Fruit fly (Drosophila melanogaster): ENCODE results near the gene vib.

vib gene

DNA sequence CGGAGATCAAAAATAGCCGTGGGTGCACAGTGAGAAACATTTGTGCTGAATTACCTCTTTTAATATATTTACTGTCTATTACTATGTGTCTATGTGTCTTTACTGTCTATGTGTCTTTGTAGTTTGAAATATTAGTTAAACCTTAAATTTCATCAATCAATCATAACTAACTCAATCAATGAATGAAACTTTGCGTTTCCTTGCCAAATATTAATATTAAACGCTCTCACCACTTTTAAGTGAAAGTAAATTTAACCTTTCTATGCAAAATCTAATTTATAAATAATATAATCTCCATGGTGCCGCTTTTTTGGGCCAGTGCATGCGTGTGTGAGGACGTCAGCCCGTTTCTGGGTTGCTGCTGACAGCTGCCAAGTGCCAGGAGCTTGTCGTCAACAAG lies 45.2 kb downstream of the vib start (continued):
- peak; percentile 78 for TF ChIP-seq CG6808 (GFP tag; optimal IDR thresholded peaks at IDR 0.05)
- TF ChIP-seq net (GFP tag; optimal IDR thresholded peaks at IDR 0.05) = peak; percentile 76
- TF ChIP-seq cyc (GFP tag; optimal IDR thresholded peaks at IDR 0.05) = peak; percentile 65
- peak; percentile 49 for TF ChIP-seq Sox15 (GFP tag; optimal IDR thresholded peaks at IDR 0.05)
- TF ChIP-seq CG3032 (tag; optimal IDR thresholded peaks at IDR 0.05) = peak; percentile 74
- peak; percentile 77 for TF ChIP-seq CG8632 (GFP tag; optimal IDR thresholded peaks at IDR 0.05)
- TF ChIP-seq dac (GFP tag; optimal IDR thresholded peaks at IDR 0.05) = peak; percentile 43
- TF ChIP-seq Hr4 (GFP tag; optimal IDR thresholded peaks at IDR 0.05) = peak; percentile 89
- TF ChIP-seq Ets21C (GFP tag; optimal IDR thresholded peaks at IDR 0.05) = peak; percentile 31
- peak; percentile 57 for TF ChIP-seq CG6163 (GFP tag; IDR thresholded peaks at IDR 0.05)
- TF ChIP-seq CG10631 (GFP tag; optimal IDR thresholded peaks at IDR 0.05) = peak; percentile 67
- peak; percentile 29 for TF ChIP-seq vri (GFP tag; optimal IDR thresholded peaks at IDR 0.05)
- peak; percentile 40 to 74 for TF ChIP-seq ss (GFP tag; optimal IDR thresholded peaks at IDR 0.05)
- peak; percentile 69 for TF ChIP-seq Sox14 (GFP tag; optimal IDR thresholded peaks at IDR 0.05)
- peak; percentile 80 for TF ChIP-seq CG3919 (GFP tag; optimal IDR thresholded peaks at IDR 0.05)
- peak in 1 of 2 experiments; percentile 80 for TF ChIP-seq salr (GFP tag; optimal IDR thresholded peaks at IDR 0.05)
- TF ChIP-seq CG31627 (GFP tag; optimal IDR thresholded peaks at IDR 0.05) = peak; percentile 61
- TF ChIP-seq CG32006 (GFP tag; optimal IDR thresholded peaks at IDR 0.05) = peak; percentile 94
- TF ChIP-seq CG6276 (GFP tag; optimal IDR thresholded peaks at IDR 0.05) = peak; percentile 90
- peak; percentile 82 for TF ChIP-seq Lpt (GFP tag; optimal IDR thresholded peaks at IDR 0.05)
- TF ChIP-seq acj6 (GFP tag; optimal IDR thresholded peaks at IDR 0.05) = peak; percentile 70
- peak; percentile 61 for TF ChIP-seq CG7368 (GFP tag; optimal IDR thresholded peaks at IDR 0.05)
- peak; percentile 66 for TF ChIP-seq fd59A (GFP tag; optimal IDR thresholded peaks at IDR 0.05)
- TF ChIP-seq CG11902 (GFP tag; optimal IDR thresholded peaks at IDR 0.05) = peak; percentile 50
- peak; percentile 60 for TF ChIP-seq CG16779 (tag; optimal IDR thresholded peaks at IDR 0.05)
- TF ChIP-seq achi (GFP tag; optimal IDR thresholded peaks at IDR 0.05) = peak; percentile 78
- TF ChIP-seq CG15336 (GFP tag; IDR thresholded peaks at IDR 0.05) = peak; percentile 82
- TF ChIP-seq Smox (GFP tag; optimal IDR thresholded peaks at IDR 0.05) = peak; percentile 67
- TF ChIP-seq Eip75B (GFP tag; optimal IDR thresholded peaks at IDR 0.05) = peak; percentile 51
- TF ChIP-seq CG1621 (tag; optimal IDR thresholded peaks at IDR 0.05) = peak; percentile 24
- peak; percentile 61 for TF ChIP-seq Ets96B (tag; optimal IDR thresholded peaks at IDR 0.05)
- TF ChIP-seq topi (GFP tag; optimal IDR thresholded peaks at IDR 0.05) = peak; percentile 70
- peak; percentile 73 for TF ChIP-seq esn (GFP tag; optimal IDR thresholded peaks at IDR 0.05)
- peak; percentile 60 for TF ChIP-seq Gug (GFP tag; IDR thresholded peaks at IDR 0.05)
- TF ChIP-seq Met (GFP tag; optimal IDR thresholded peaks at IDR 0.05) = peak; percentile 74
- no peak for TF ChIP-seq Hr38 (GFP tag; optimal IDR thresholded peaks at IDR 0.05)
- TF ChIP-seq fkh (GFP tag; optimal IDR thresholded peaks at IDR 0.05) = no peak

DNA sequence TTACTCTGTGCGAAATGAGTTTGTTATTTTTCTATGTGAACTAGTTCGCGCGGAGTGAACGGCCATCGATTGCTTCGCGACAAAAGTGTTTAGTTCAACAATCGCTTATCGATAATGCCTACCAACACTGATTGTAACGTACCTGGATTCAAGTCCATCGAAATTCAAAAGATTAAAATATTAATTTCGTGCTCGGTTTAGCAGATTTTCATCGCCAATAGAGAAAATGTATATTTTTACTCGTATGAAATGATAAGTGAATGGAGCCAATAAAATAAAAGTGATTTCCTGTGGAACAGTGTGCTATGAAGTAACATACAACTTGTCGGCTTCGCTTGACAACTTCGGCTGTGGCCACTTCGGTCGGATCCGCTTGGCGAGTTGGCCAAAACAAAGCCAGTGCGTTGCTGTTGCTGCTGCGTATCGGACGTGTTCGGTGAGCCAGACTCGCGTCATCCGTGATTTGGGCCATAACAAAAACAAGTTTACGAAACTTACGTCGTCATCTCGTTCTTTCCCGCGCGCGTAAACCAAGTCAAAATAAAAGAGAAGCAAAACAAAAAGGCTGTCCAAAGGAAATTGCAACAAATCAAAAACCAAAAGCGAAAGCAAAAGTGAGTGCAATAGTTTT lies 46.1 kb downstream of the vib start, which contains the start of the genes CG5555 and myd:
TSS of gene CG5555 (minus strand) at position 276 of the 631 bp plus-strand sequence.
TSS of gene myd (plus strand) at position 397 of the 631 bp plus-strand sequence.
- TF ChIP-seq CG15336 (GFP tag; IDR thresholded peaks at IDR 0.05) = peak; percentile 74
- TF ChIP-seq CG11902 (GFP tag; optimal IDR thresholded peaks at IDR 0.05) = no peak
- TF ChIP-seq salr (GFP tag; optimal IDR thresholded peaks at IDR 0.05) = no peak
- peak; percentile 74 for TF ChIP-seq esn (GFP tag; optimal IDR thresholded peaks at IDR 0.05)
- peak; percentile 51 for TF ChIP-seq CG6792 (GFP tag; optimal IDR thresholded peaks at IDR 0.05)
- TF ChIP-seq dsx (GFP tag; optimal IDR thresholded peaks at IDR 0.05; ENCODE audit: poor library complexity, severe bottlenecking) = peak; percentile 23
- peak; percentile 70 for TF ChIP-seq OdsH (GFP tag; optimal IDR thresholded peaks at IDR 0.05)
- TF ChIP-seq dac (GFP tag; optimal IDR thresholded peaks at IDR 0.05) = no peak
- TF ChIP-seq Met (GFP tag; optimal IDR thresholded peaks at IDR 0.05) = peak; percentile 62
- TF ChIP-seq fd85E (GFP tag; optimal IDR thresholded peaks at IDR 0.05) = no peak
- TF ChIP-seq CG10669 (GFP tag; optimal IDR thresholded peaks at IDR 0.05) = no peak
- no peak for TF ChIP-seq CG10631 (GFP tag; optimal IDR thresholded peaks at IDR 0.05)
- TF ChIP-seq lz (GFP tag; optimal IDR thresholded peaks at IDR 0.05) = peak; percentile 66
- peak; percentile 68 for TF ChIP-seq Sox102F (GFP tag; optimal IDR thresholded peaks at IDR 0.05)
- TF ChIP-seq acj6 (GFP tag; optimal IDR thresholded peaks at IDR 0.05) = peak; percentile 53
- no peak for TF ChIP-seq CG11762 (GFP tag; optimal IDR thresholded peaks at IDR 0.05; ENCODE audit: insufficient read depth)
- TF ChIP-seq Eip93F (GFP tag; optimal IDR thresholded peaks at IDR 0.05) = peak; percentile 16
- no peak for TF ChIP-seq CG8319 (GFP tag; optimal IDR thresholded peaks at IDR 0.05)
- TF ChIP-seq topi (GFP tag; optimal IDR thresholded peaks at IDR 0.05) = peak; percentile 57
- TF ChIP-seq CG11294 (GFP tag; IDR thresholded peaks at IDR 0.05) = no peak; the same call in 1 of the 2 replicates
- peak; percentile 48 for TF ChIP-seq CG3032 (tag; optimal IDR thresholded peaks at IDR 0.05)
- TF ChIP-seq fkh (GFP tag; optimal IDR thresholded peaks at IDR 0.05) = peak; percentile 9
- TF ChIP-seq CG16779 (tag; optimal IDR thresholded peaks at IDR 0.05) = no peak
- peak; percentile 97 for TF ChIP-seq vri (GFP tag; optimal IDR thresholded peaks at IDR 0.05)
- TF ChIP-seq Hr39 (GFP tag; optimal IDR thresholded peaks at IDR 0.05) = peak; percentile 62
- peak; percentile 17 for TF ChIP-seq Lpt (GFP tag; optimal IDR thresholded peaks at IDR 0.05)

Measured in whole organism, prepupa.